Worm (Caenorhabditis elegans): ENCODE measurements around the gene T04A8.8.

ce11 chrIII:4671949-4672348, 21.8 kb upstream of the T04A8.8 start, which contains the start of gene srg-13:
- TF ChIP-seq ama-1 (optimal IDR thresholded peaks at IDR 0.05): no peak
- no peak for TF ChIP-seq nfya-1 (tag; optimal IDR thresholded peaks at IDR 0.05)
- no peak for TF ChIP-seq unc-3 (GFP tag; conservative IDR thresholded peaks at IDR 0.05)
- TF ChIP-seq unc-3 (tag; optimal IDR thresholded peaks at IDR 0.05): no peak
- no peak for TF ChIP-seq rnt-1 (tag; optimal IDR thresholded peaks at IDR 0.05)
- no peak for TF ChIP-seq pqm-1 (tag; optimal IDR thresholded peaks at IDR 0.05)
